Worm (Caenorhabditis elegans): ENCODE data around the gene spp-1.
A peak's percentile ranks its signal among the peaks of the same experiment; 100 is the strongest.

The spp-1 gene

DNA sequence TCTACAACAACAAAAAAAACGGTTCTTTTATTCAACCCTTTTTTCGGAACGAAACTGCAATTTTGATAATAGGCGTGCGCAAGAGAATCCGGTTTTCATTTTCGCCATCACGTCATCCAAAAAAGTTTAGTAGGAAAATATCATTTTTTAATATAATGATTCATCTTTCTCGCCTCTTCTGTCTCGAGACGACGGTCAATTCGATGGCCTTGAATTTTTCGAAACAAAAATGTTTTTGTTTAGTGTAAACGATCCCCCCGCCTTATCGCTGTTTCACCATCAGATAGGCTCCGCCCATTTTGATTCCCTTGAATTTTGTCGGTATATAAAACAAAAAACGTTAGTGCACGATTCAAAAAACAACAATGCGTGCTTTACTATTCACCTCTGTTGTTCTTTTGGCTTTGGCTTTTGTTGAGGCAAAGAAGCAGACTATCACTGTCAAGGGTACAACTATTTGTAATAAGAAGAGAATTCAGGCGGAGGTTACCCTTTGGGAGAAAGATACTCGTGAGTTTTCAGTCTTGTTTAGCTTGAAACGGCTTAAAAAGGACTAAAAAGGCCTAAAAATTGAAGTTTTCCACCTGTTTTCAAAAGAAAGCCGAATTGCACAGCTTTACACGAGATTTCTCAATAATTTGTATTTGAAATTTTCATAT, 17.8 kb downstream of the spp-1 start, which contains the start of gene ttr-15:
ttr-15 (plus strand) TSS at position 340 of the 659 bp plus-strand sequence.
- TF ChIP-seq ceh-30 (tag; optimal IDR thresholded peaks at IDR 0.05), result no peak
- TF ChIP-seq ahr-1 (tag; optimal IDR thresholded peaks at IDR 0.05), result no peak
- TF ChIP-seq elt-2 (tag; optimal IDR thresholded peaks at IDR 0.05), result no peak
- no peak for TF ChIP-seq madf-2 (tag; optimal IDR thresholded peaks at IDR 0.05)

DNA sequence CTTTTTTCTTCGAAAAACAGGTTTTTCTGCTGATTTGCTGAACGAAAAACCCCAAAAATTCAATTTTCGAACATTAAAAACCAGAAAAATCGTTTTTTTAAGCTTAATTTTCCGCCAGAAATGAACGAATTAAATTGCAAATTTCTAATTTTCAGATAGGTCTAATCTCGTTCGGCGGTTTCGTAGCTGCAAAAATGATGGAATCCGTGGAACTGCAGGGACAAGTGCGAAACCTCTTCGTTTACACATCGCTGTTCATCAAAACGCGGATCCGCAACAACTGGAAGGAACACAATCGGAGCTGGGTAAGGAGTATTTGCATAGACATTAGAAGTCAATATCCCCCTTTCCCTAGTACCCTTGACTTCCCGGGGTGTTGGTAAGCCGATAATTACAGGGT, 19.4 kb downstream of the spp-1 start:
- no peak for TF ChIP-seq sox-2 (GFP tag; IDR thresholded peaks at IDR 0.05)
- no peak for TF ChIP-seq Y22D7AL.16 (tag; optimal IDR thresholded peaks at IDR 0.05)
- no peak for TF ChIP-seq hlh-13 (GFP tag; optimal IDR thresholded peaks at IDR 0.05)
- TF ChIP-seq lim-6 (tag; optimal IDR thresholded peaks at IDR 0.05), result no peak

DNA sequence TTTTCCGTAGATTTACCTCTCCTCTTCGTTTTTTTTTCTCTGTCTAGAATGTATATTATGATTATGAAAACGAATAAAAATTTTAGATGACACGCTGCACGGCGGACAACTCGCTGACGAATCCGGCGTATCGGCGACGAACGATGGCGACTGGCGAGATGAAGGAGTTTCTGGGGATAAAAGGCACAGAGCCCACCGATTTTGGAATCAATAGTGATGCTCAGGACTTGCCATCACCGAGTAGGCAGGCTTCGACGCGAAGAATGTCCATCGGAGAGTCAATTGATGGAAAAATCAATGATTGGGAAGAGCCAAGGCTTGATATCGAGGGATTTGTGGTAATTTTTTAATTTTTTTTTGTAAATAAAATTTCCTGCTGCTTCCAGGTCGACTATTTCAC, 20.4 kb downstream of the spp-1 start, which contains the start of gene ced-9:
ced-9 (plus strand) TSS at position 87 of the 400 bp plus-strand sequence.
- no peak for TF ChIP-seq fkh-10 (GFP tag; optimal IDR thresholded peaks at IDR 0.05)
- TF ChIP-seq ceh-14 (tag; optimal IDR thresholded peaks at IDR 0.05), result no peak
- TF ChIP-seq ceh-30 (tag; optimal IDR thresholded peaks at IDR 0.05), result no peak
- no peak for TF ChIP-seq unc-86 (tag; optimal IDR thresholded peaks at IDR 0.05)
- TF ChIP-seq tbx-2 (tag; optimal IDR thresholded peaks at IDR 0.05), result no peak
- TF ChIP-seq eyg-1 (tag; optimal IDR thresholded peaks at IDR 0.05), result no peak

DNA sequence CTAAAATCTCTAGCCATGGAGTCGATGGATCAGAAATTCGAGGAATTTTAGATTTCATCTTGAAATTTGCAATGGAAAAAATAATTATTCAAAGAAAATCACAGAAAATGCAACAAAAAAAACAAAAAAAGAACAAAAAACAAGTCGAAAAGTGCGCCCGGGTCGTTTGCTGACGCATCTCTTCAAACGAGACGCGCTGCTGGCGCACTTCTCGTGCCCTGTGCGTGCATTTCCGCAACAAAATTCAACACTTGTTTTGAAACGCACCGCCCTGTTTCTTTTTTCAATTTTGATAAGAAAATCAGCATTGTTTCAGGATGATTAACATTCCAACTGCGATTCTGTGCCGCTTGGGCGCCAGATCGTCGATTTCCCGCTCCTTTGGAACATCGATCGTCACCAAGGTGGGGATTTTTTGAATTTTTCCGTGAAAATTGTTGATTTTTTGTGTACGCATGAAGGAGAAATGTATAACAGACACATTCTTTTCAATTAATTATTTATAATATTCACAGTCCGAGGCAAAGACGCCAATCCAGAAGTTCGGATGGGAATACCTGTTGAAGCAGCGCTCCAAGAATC, 21.4 kb downstream of the spp-1 start, which contains the start of the genes jmjd-4 and mev-1:
jmjd-4 (minus strand) TSS at position 58 of the 582 bp plus-strand sequence.
mev-1 (plus strand) TSS at position 317 of the 582 bp plus-strand sequence.
- TF ChIP-seq mec-3 (tag; optimal IDR thresholded peaks at IDR 0.05; ENCODE audit: borderline replicate concordance), result no peak
- no peak for TF ChIP-seq ama-1 (optimal IDR thresholded peaks at IDR 0.05)
- no peak for TF ChIP-seq F13H6.1 (tag; optimal IDR thresholded peaks at IDR 0.05)
- TF ChIP-seq ceh-48 (tag; optimal IDR thresholded peaks at IDR 0.05), result no peak
- TF ChIP-seq syd-9 (tag; optimal IDR thresholded peaks at IDR 0.05), result no peak
- no peak for TF ChIP-seq pat-9 (tag; optimal IDR thresholded peaks at IDR 0.05)
- no peak for TF ChIP-seq elt-4 (tag; optimal IDR thresholded peaks at IDR 0.05)
- no peak for TF ChIP-seq ceh-22 (tag; optimal IDR thresholded peaks at IDR 0.05)
- TF ChIP-seq hlh-15 (tag; optimal IDR thresholded peaks at IDR 0.05), result no peak
- TF ChIP-seq ceh-34 (tag; optimal IDR thresholded peaks at IDR 0.05), result peak; percentile 18
- TF ChIP-seq C08G9.2 (tag; optimal IDR thresholded peaks at IDR 0.05), result peak; percentile 9
- no peak for TF ChIP-seq fax-1 (tag; optimal IDR thresholded peaks at IDR 0.05)
- TF ChIP-seq lin-11 (tag; optimal IDR thresholded peaks at IDR 0.05), result no peak
- TF ChIP-seq ets-4 (tag; optimal IDR thresholded peaks at IDR 0.05), result no peak
- TF ChIP-seq hlh-8 (tag; optimal IDR thresholded peaks at IDR 0.05), result no peak
- no peak for TF ChIP-seq ceh-9 (tag; optimal IDR thresholded peaks at IDR 0.05)
- no peak for TF ChIP-seq pax-1 (tag; optimal IDR thresholded peaks at IDR 0.05)
- TF ChIP-seq nhr-232 (tag; optimal IDR thresholded peaks at IDR 0.05), result no peak
- TF ChIP-seq pros-1 (tag; optimal IDR thresholded peaks at IDR 0.05), result no peak
- TF ChIP-seq dve-1 (tag; optimal IDR thresholded peaks at IDR 0.05), result peak; percentile 36
- no peak for TF ChIP-seq pha-2 (tag; optimal IDR thresholded peaks at IDR 0.05)
- TF ChIP-seq ttx-3 (tag; optimal IDR thresholded peaks at IDR 0.05), result no peak
- peak; percentile 58 for TF ChIP-seq rnt-1 (tag; optimal IDR thresholded peaks at IDR 0.05)
- TF ChIP-seq zip-5 (tag; optimal IDR thresholded peaks at IDR 0.05), result no peak
- no peak for TF ChIP-seq eyg-1 (tag; optimal IDR thresholded peaks at IDR 0.05)
- TF ChIP-seq tbx-2 (tag; optimal IDR thresholded peaks at IDR 0.05), result peak; percentile 50
- TF ChIP-seq nhr-11 (tag; optimal IDR thresholded peaks at IDR 0.05), result no peak
- no peak for TF ChIP-seq T23F11.4 (GFP tag; optimal IDR thresholded peaks at IDR 0.05)
- peak; percentile 45 for TF ChIP-seq ref-2 (tag; optimal IDR thresholded peaks at IDR 0.05)
- TF ChIP-seq Y22D7AL.16 (tag; optimal IDR thresholded peaks at IDR 0.05), result no peak
- no peak for TF ChIP-seq sox-2 (GFP tag; IDR thresholded peaks at IDR 0.05)
- TF ChIP-seq unc-86 (tag; optimal IDR thresholded peaks at IDR 0.05), result peak; percentile 57
- no peak for TF ChIP-seq lim-6 (tag; optimal IDR thresholded peaks at IDR 0.05)
- no peak for TF ChIP-seq odd-2 (tag; optimal IDR thresholded peaks at IDR 0.05)
- TF ChIP-seq ztf-16 (tag; optimal IDR thresholded peaks at IDR 0.05), result no peak
- peak; percentile 33 for TF ChIP-seq che-1 (tag; optimal IDR thresholded peaks at IDR 0.05)
- TF ChIP-seq K02D7.2 (tag; optimal IDR thresholded peaks at IDR 0.05), result no peak
- TF ChIP-seq K09A11.1 (tag; optimal IDR thresholded peaks at IDR 0.05; ENCODE audit: insufficient read depth), result no peak
- TF ChIP-seq tbx-7 (tag; optimal IDR thresholded peaks at IDR 0.05), result no peak
